In genomic region chrX:900725-901345, dm6 we compare ENCODE assay signal across 1 fruit fly cellular context.
TF ChIP-seq lines count a peak whose summit lies in the region.

No protein-coding gene starts in this region.

TF ChIP-seq in whole organism, embryonic, 481 proteins besides CTCF, POLR2A, EP300 and RAD21 (continued from another document and continues in another):
- TF ChIP-seq Drgx (GFP tag; IDR thresholded peaks at IDR 0.05; lab: Robert Waterston, UW), result peak; percentile 96
- peak; percentile 69 for TF ChIP-seq Dad (GFP tag; optimal IDR thresholded peaks at IDR 0.05; lab: Kevin White, UChicago)
- peak; percentile 96 for TF ChIP-seq z (GFP tag; IDR thresholded peaks at IDR 0.05; lab: Robert Waterston, UW)
- peak; percentile 60 for TF ChIP-seq Six4 (GFP tag; optimal IDR thresholded peaks at IDR 0.05; lab: Kevin White, UChicago)
- TF ChIP-seq CG9817 (tag; optimal IDR thresholded peaks at IDR 0.05; lab: Kevin White, UChicago), result peak; percentile 82
- TF ChIP-seq CG12769 (tag; optimal IDR thresholded peaks at IDR 0.05; lab: Kevin White, UChicago), result peak; percentile 90
- no peak; the same call in 1 of the 2 replicates for TF ChIP-seq GATAe (GFP tag; conservative IDR thresholded peaks at IDR 0.05; lab: Robert Waterston, UW)
- peak; percentile 54 for TF ChIP-seq Ssrp (tag; optimal IDR thresholded peaks at IDR 0.05; lab: Kevin White, UChicago)
- peak; percentile 47 for TF ChIP-seq CG31365 (tag; optimal IDR thresholded peaks at IDR 0.05; lab: Kevin White, UChicago)
- TF ChIP-seq Max (GFP tag; optimal IDR thresholded peaks at IDR 0.05; lab: Kevin White, UChicago), result peak; percentile 53
- TF ChIP-seq CG12155 (GFP tag; optimal IDR thresholded peaks at IDR 0.05; lab: Kevin White, UChicago), result peak; percentile 67
- peak; percentile 33 for TF ChIP-seq Sry-δ (GFP tag; optimal IDR thresholded peaks at IDR 0.05; lab: Kevin White, UChicago)
- peak; percentile 25; the same call in 1 of the 2 replicates for TF ChIP-seq Doc2 (GFP tag; IDR thresholded peaks at IDR 0.05; lab: Robert Waterston, UW)
- peak; percentile 87 for TF ChIP-seq lab (GFP tag; optimal IDR thresholded peaks at IDR 0.05; lab: Kevin White, UChicago)
- no peak for TF ChIP-seq CG9797 (GFP tag; optimal IDR thresholded peaks at IDR 0.05; lab: Kevin White, UChicago)
- TF ChIP-seq CG7987 (GFP tag; optimal IDR thresholded peaks at IDR 0.05; lab: Kevin White, UChicago), result peak; percentile 29
- TF ChIP-seq CG7928 (GFP tag; optimal IDR thresholded peaks at IDR 0.05; lab: Kevin White, UChicago), result no peak
- 0 out of 4 replicates have a peak, but pooled peaks have one; percentile 52 for TF ChIP-seq chinmo (GFP tag; IDR thresholded peaks at IDR 0.05; lab: Robert Waterston, UW; ENCODE audit: partially characterized antibody)
- peak; percentile 83 for TF ChIP-seq CG2712 (tag; optimal IDR thresholded peaks at IDR 0.05; lab: Kevin White, UChicago)
- peak; percentile 80 for TF ChIP-seq CG10654 (GFP tag; optimal IDR thresholded peaks at IDR 0.05; lab: Kevin White, UChicago)
- TF ChIP-seq sd (tag; optimal IDR thresholded peaks at IDR 0.05; lab: Kevin White, UChicago), result peak; percentile 26
- TF ChIP-seq stwl (tag; optimal IDR thresholded peaks at IDR 0.05; lab: Kevin White, UChicago), result no peak
- TF ChIP-seq gsb (GFP tag; IDR thresholded peaks at IDR 0.05; lab: Robert Waterston, UW), result peak; percentile 44; the same call in 1 of the 2 replicates
- TF ChIP-seq zf30C (GFP tag; optimal IDR thresholded peaks at IDR 0.05; lab: Kevin White, UChicago), result no peak
- TF ChIP-seq ase (GFP tag; IDR thresholded peaks at IDR 0.05; lab: Robert Waterston, UW), result peak; percentile 52; the same call in 1 of the 3 replicates
- TF ChIP-seq nau (GFP tag; optimal IDR thresholded peaks at IDR 0.05; lab: Kevin White, UChicago), result peak; percentile 76
- TF ChIP-seq btn (GFP tag; optimal IDR thresholded peaks at IDR 0.05; lab: Kevin White, UChicago), result peak; percentile 56
- TF ChIP-seq nom (GFP tag; optimal IDR thresholded peaks at IDR 0.05; lab: Kevin White, UChicago), result peak; percentile 84
- peak; percentile 81 for TF ChIP-seq lmd (GFP tag; IDR thresholded peaks at IDR 0.05; lab: Robert Waterston, UW)
- TF ChIP-seq CG9876 (GFP tag; optimal IDR thresholded peaks at IDR 0.05; lab: Kevin White, UChicago), result peak; percentile 69
- TF ChIP-seq CG17328 (GFP tag; IDR thresholded peaks at IDR 0.05; lab: Robert Waterston, UW), result peak; percentile 87
- peak; percentile 84 for TF ChIP-seq tgo (GFP tag; IDR thresholded peaks at IDR 0.05; lab: Robert Waterston, UW)
- peak; percentile 52 for TF ChIP-seq Gsc (GFP tag; IDR thresholded peaks at IDR 0.05; lab: Robert Waterston, UW)
- TF ChIP-seq row (GFP tag; IDR thresholded peaks at IDR 0.05; lab: Robert Waterston, UW), result peak; percentile 95
- peak; percentile 73 for TF ChIP-seq Camta (GFP tag; optimal IDR thresholded peaks at IDR 0.05; lab: Kevin White, UChicago)
- TF ChIP-seq danr (GFP tag; IDR thresholded peaks at IDR 0.05; lab: Robert Waterston, UW), result peak; percentile 66
- TF ChIP-seq Lim3 (GFP tag; IDR thresholded peaks at IDR 0.05; lab: Robert Waterston, UW), result peak; percentile 43; the same call in 1 of the 2 replicates
- TF ChIP-seq CG1832 (GFP tag; optimal IDR thresholded peaks at IDR 0.05; lab: Kevin White, UChicago), result no peak
- peak; percentile 87 for TF ChIP-seq zfh1 (GFP tag; IDR thresholded peaks at IDR 0.05; lab: Robert Waterston, UW)
- no peak for TF ChIP-seq YL-1 (GFP tag; optimal IDR thresholded peaks at IDR 0.05; lab: Kevin White, UChicago)
- peak; percentile 56 for TF ChIP-seq CG6854 (GFP tag; optimal IDR thresholded peaks at IDR 0.05; lab: Kevin White, UChicago)
- TF ChIP-seq Dll (GFP tag; IDR thresholded peaks at IDR 0.05; lab: Robert Waterston, UW; ENCODE audit: partially characterized antibody), result no peak
- peak; percentile 61; the same call in 1 of the 2 replicates for TF ChIP-seq rib (GFP tag; IDR thresholded peaks at IDR 0.05; lab: Robert Waterston, UW)
- peak; percentile 71 to 87 for TF ChIP-seq Pdp1 (GFP tag; optimal IDR thresholded peaks at IDR 0.05; lab: Kevin White, UChicago)
- no peak for TF ChIP-seq usp (GFP tag; optimal IDR thresholded peaks at IDR 0.05; lab: Kevin White, UChicago)
- TF ChIP-seq CG15514 (GFP tag; optimal IDR thresholded peaks at IDR 0.05; lab: Kevin White, UChicago), result peak; percentile 58
- peak; percentile 43 for TF ChIP-seq CG5245 (GFP tag; optimal IDR thresholded peaks at IDR 0.05; lab: Kevin White, UChicago)
- TF ChIP-seq shn (GFP tag; optimal IDR thresholded peaks at IDR 0.05; lab: Kevin White, UChicago), result peak; percentile 78
- TF ChIP-seq wor (GFP tag; IDR thresholded peaks at IDR 0.05; lab: Robert Waterston, UW), result peak; percentile 54; the same call in 1 of the 2 replicates
- peak; percentile 60 for TF ChIP-seq B-H1 (GFP tag; IDR thresholded peaks at IDR 0.05; lab: Robert Waterston, UW)
- TF ChIP-seq TFAM (GFP tag; optimal IDR thresholded peaks at IDR 0.05; lab: Kevin White, UChicago), result no peak
- TF ChIP-seq pfk (GFP tag; optimal IDR thresholded peaks at IDR 0.05; lab: Kevin White, UChicago), result no peak
- peak; percentile 83 for TF ChIP-seq sisA (GFP tag; IDR thresholded peaks at IDR 0.05; lab: Robert Waterston, UW)
- TF ChIP-seq bigmax (GFP tag; optimal IDR thresholded peaks at IDR 0.05; lab: Kevin White, UChicago), result no peak
- no peak for TF ChIP-seq CG14860 (GFP tag; IDR thresholded peaks at IDR 0.05; lab: Robert Waterston, UW; ENCODE audit: partially characterized antibody)
- no peak for TF ChIP-seq CG17912 (GFP tag; optimal IDR thresholded peaks at IDR 0.05; lab: Kevin White, UChicago)
- TF ChIP-seq Abd-B (GFP tag; optimal IDR thresholded peaks at IDR 0.05; lab: Kevin White, UChicago), result peak; percentile 75
- TF ChIP-seq hbn (GFP tag; IDR thresholded peaks at IDR 0.05; lab: Robert Waterston, UW; ENCODE audit: partially characterized antibody), result no peak
- TF ChIP-seq CG31441 (GFP tag; IDR thresholded peaks at IDR 0.05; lab: Robert Waterston, UW), result peak; percentile 79
- peak; percentile 73 for TF ChIP-seq CG11247 (GFP tag; IDR thresholded peaks at IDR 0.05; lab: Robert Waterston, UW)
- peak; percentile 73 for TF ChIP-seq HHEX (GFP tag; optimal IDR thresholded peaks at IDR 0.05; lab: Kevin White, UChicago)
- peak; percentile 68 for TF ChIP-seq oc (tag; optimal IDR thresholded peaks at IDR 0.05; lab: Kevin White, UChicago)
- peak; percentile 41; the same call in 1 of the 2 replicates for TF ChIP-seq chm (GFP tag; IDR thresholded peaks at IDR 0.05; lab: Robert Waterston, UW)
- TF ChIP-seq Hr51 (GFP tag; optimal IDR thresholded peaks at IDR 0.05; lab: Kevin White, UChicago), result peak; percentile 41 to 86
- TF ChIP-seq Rfx (GFP tag; IDR thresholded peaks at IDR 0.05; lab: Robert Waterston, UW), result peak; percentile 88
- peak; percentile 79 for TF ChIP-seq CoRest (tag; optimal IDR thresholded peaks at IDR 0.05; lab: Kevin White, UChicago)
- TF ChIP-seq CG32772 (GFP tag; IDR thresholded peaks at IDR 0.05; lab: Robert Waterston, UW), result peak; percentile 76
- peak; percentile 37 for TF ChIP-seq gcm2 (GFP tag; optimal IDR thresholded peaks at IDR 0.05; lab: Kevin White, UChicago)
- no peak for TF ChIP-seq cg (GFP tag; optimal IDR thresholded peaks at IDR 0.05; lab: Kevin White, UChicago)
- TF ChIP-seq Sox102F (GFP tag; optimal IDR thresholded peaks at IDR 0.05; lab: Kevin White, UChicago), result peak; percentile 84
- peak; percentile 9 for TF ChIP-seq disco-r (GFP tag; optimal IDR thresholded peaks at IDR 0.05; lab: Kevin White, UChicago)
- TF ChIP-seq Deaf1 (tag; optimal IDR thresholded peaks at IDR 0.05; lab: Kevin White, UChicago), result peak; percentile 43
- TF ChIP-seq CG13296 (GFP tag; optimal IDR thresholded peaks at IDR 0.05; lab: Kevin White, UChicago), result peak; percentile 74
- peak; percentile 61 for TF ChIP-seq CG4820 (GFP tag; optimal IDR thresholded peaks at IDR 0.05; lab: Kevin White, UChicago)
- peak; percentile 79 to 83 for TF ChIP-seq bsh (GFP tag; optimal IDR thresholded peaks at IDR 0.05; lab: Kevin White, UChicago)
- peak; percentile 60 for TF ChIP-seq repo (GFP tag; optimal IDR thresholded peaks at IDR 0.05; lab: Kevin White, UChicago)
- peak in 1 of 2 experiments; percentile 49 for TF ChIP-seq Eip74EF (GFP tag; optimal IDR thresholded peaks at IDR 0.05; lab: Kevin White, UChicago)
- TF ChIP-seq ind (GFP tag; optimal IDR thresholded peaks at IDR 0.05; lab: Kevin White, UChicago), result peak; percentile 89
- peak; percentile 80 for TF ChIP-seq Hsf (GFP tag; optimal IDR thresholded peaks at IDR 0.05; lab: Kevin White, UChicago)
- TF ChIP-seq Adf1 (GFP tag; IDR thresholded peaks at IDR 0.05; lab: Robert Waterston, UW), result peak; percentile 33; the same call in 1 of the 2 replicates
- TF ChIP-seq wdn (GFP tag; IDR thresholded peaks at IDR 0.05; lab: Robert Waterston, UW), result peak; percentile 33; the same call in 1 of the 2 replicates
- TF ChIP-seq CG6254 (GFP tag; optimal IDR thresholded peaks at IDR 0.05; lab: Kevin White, UChicago), result peak; percentile 31
- TF ChIP-seq CG10147 (GFP tag; optimal IDR thresholded peaks at IDR 0.05; lab: Kevin White, UChicago), result peak; percentile 62
- TF ChIP-seq CG17361 (GFP tag; IDR thresholded peaks at IDR 0.05; lab: Robert Waterston, UW), result peak; percentile 80
- TF ChIP-seq HLH3B (GFP tag; IDR thresholded peaks at IDR 0.05; lab: Robert Waterston, UW), result peak; percentile 85
- TF ChIP-seq ato (GFP tag; IDR thresholded peaks at IDR 0.05; lab: Robert Waterston, UW; ENCODE audit: partially characterized antibody), result no peak
- peak; percentile 72 for TF ChIP-seq CG7556 (GFP tag; optimal IDR thresholded peaks at IDR 0.05; lab: Kevin White, UChicago)
- peak; percentile 79 for TF ChIP-seq CG11398 (GFP tag; optimal IDR thresholded peaks at IDR 0.05; lab: Kevin White, UChicago)
- peak; percentile 57 for TF ChIP-seq jing (GFP tag; optimal IDR thresholded peaks at IDR 0.05; lab: Kevin White, UChicago)
- TF ChIP-seq CG9609 (GFP tag; optimal IDR thresholded peaks at IDR 0.05; lab: Kevin White, UChicago), result peak; percentile 79
- peak; percentile 73 for TF ChIP-seq Aef1 (GFP tag; IDR thresholded peaks at IDR 0.05; lab: Robert Waterston, UW)
- TF ChIP-seq CG3065 (GFP tag; optimal IDR thresholded peaks at IDR 0.05; lab: Kevin White, UChicago), result peak; percentile 22
- no peak for TF ChIP-seq CG6765 (GFP tag; optimal IDR thresholded peaks at IDR 0.05; lab: Kevin White, UChicago)
- TF ChIP-seq CG15696 (tag; optimal IDR thresholded peaks at IDR 0.05; lab: Kevin White, UChicago), result peak; percentile 34
- peak; percentile 29 for TF ChIP-seq da (GFP tag; optimal IDR thresholded peaks at IDR 0.05; lab: Kevin White, UChicago)
- TF ChIP-seq Usf (GFP tag; optimal IDR thresholded peaks at IDR 0.05; lab: Kevin White, UChicago), result peak; percentile 22
- peak; percentile 76 for TF ChIP-seq bab2 (GFP tag; optimal IDR thresholded peaks at IDR 0.05; lab: Kevin White, UChicago)
- peak; percentile 74 for TF ChIP-seq CG7372 (GFP tag; IDR thresholded peaks at IDR 0.05; lab: Robert Waterston, UW)
- TF ChIP-seq gfzf (GFP tag; optimal IDR thresholded peaks at IDR 0.05; lab: Kevin White, UChicago), result no peak
- TF ChIP-seq CG2116 (GFP tag; optimal IDR thresholded peaks at IDR 0.05; lab: Kevin White, UChicago), result no peak
- TF ChIP-seq bcd (GFP tag; optimal IDR thresholded peaks at IDR 0.05; lab: Kevin White, UChicago), result peak; percentile 63
- peak; percentile 51 for TF ChIP-seq sqz (GFP tag; optimal IDR thresholded peaks at IDR 0.05; lab: Kevin White, UChicago)
- TF ChIP-seq crp (GFP tag; optimal IDR thresholded peaks at IDR 0.05; lab: Kevin White, UChicago), result peak in 1 of 2 experiments; percentile 20
- TF ChIP-seq sob (GFP tag; IDR thresholded peaks at IDR 0.05; lab: Robert Waterston, UW), result peak; percentile 83
- TF ChIP-seq CG14965 (GFP tag; optimal IDR thresholded peaks at IDR 0.05; lab: Kevin White, UChicago; ENCODE audit: borderline replicate concordance), result no peak
- TF ChIP-seq Fer1 (GFP tag; optimal IDR thresholded peaks at IDR 0.05; lab: Kevin White, UChicago), result peak; percentile 85
- TF ChIP-seq CG18599 (GFP tag; optimal IDR thresholded peaks at IDR 0.05; lab: Kevin White, UChicago), result peak; percentile 84
- peak in 1 of 2 experiments; percentile 94 for TF ChIP-seq eve (GFP tag; optimal IDR thresholded peaks at IDR 0.05; lab: Kevin White, UChicago)
- peak; percentile 83 for TF ChIP-seq CG11695 (GFP tag; IDR thresholded peaks at IDR 0.05; lab: Robert Waterston, UW)
- TF ChIP-seq slbo (GFP tag; IDR thresholded peaks at IDR 0.05; lab: Robert Waterston, UW), result peak; percentile 84
- TF ChIP-seq sim (GFP tag; IDR thresholded peaks at IDR 0.05; lab: Robert Waterston, UW), result 0 out of 2 replicates have a peak, but pooled peaks have one; percentile 34
- TF ChIP-seq eyg (GFP tag; optimal IDR thresholded peaks at IDR 0.05; lab: Kevin White, UChicago), result peak; percentile 38
- peak; percentile 44 for TF ChIP-seq slou (GFP tag; optimal IDR thresholded peaks at IDR 0.05; lab: Kevin White, UChicago)
- peak; percentile 74 for TF ChIP-seq HmgZ (tag; optimal IDR thresholded peaks at IDR 0.05; lab: Kevin White, UChicago)
- peak; percentile 57 for TF ChIP-seq CG10267 (tag; optimal IDR thresholded peaks at IDR 0.05; lab: Kevin White, UChicago)
- peak; percentile 47 for TF ChIP-seq schlank (tag; optimal IDR thresholded peaks at IDR 0.05; lab: Kevin White, UChicago)
- TF ChIP-seq tll (GFP tag; optimal IDR thresholded peaks at IDR 0.05; lab: Kevin White, UChicago), result no peak
- TF ChIP-seq CG18476 (GFP tag; optimal IDR thresholded peaks at IDR 0.05; lab: Kevin White, UChicago), result peak; percentile 42
- TF ChIP-seq CG30020 (tag; optimal IDR thresholded peaks at IDR 0.05; lab: Kevin White, UChicago), result peak; percentile 5
- peak; percentile 13 for TF ChIP-seq fd64A (GFP tag; optimal IDR thresholded peaks at IDR 0.05; lab: Kevin White, UChicago)
- TF ChIP-seq lola (GFP tag; optimal IDR thresholded peaks at IDR 0.05; lab: Kevin White, UChicago), result peak in 1 of 3 experiments; percentile 53
- TF ChIP-seq ttk (GFP tag; IDR thresholded peaks at IDR 0.05; lab: Robert Waterston, UW), result peak; percentile 83
- peak; percentile 83 for TF ChIP-seq Ada2b (GFP tag; IDR thresholded peaks at IDR 0.05; lab: Robert Waterston, UW)
- peak; percentile 84 for TF ChIP-seq Xrp1 (GFP tag; IDR thresholded peaks at IDR 0.05; lab: Robert Waterston, UW)
- peak; percentile 67 for TF ChIP-seq slp2 (GFP tag; optimal IDR thresholded peaks at IDR 0.05; lab: Kevin White, UChicago)
- TF ChIP-seq CG5953 (GFP tag; IDR thresholded peaks at IDR 0.05; lab: Robert Waterston, UW), result peak; percentile 48; the same call in 1 of the 2 replicates
- TF ChIP-seq gro (GFP tag; optimal IDR thresholded peaks at IDR 0.05; lab: Kevin White, UChicago), result peak; percentile 78
- peak; percentile 60 for TF ChIP-seq Atf3 (GFP tag; optimal IDR thresholded peaks at IDR 0.05; lab: Kevin White, UChicago)
- TF ChIP-seq CG34422 (GFP tag; IDR thresholded peaks at IDR 0.05; lab: Robert Waterston, UW), result peak; percentile 72; the same call in 2 of the 3 replicates
